Fruit fly (Drosophila melanogaster) whole organism, prepupa: ENCODE data around the gene AdamTS-B.

Experiments
- Blimp-1 ChIP-seq: fragments of 200-800 bp; sonication (Bioruptor generic); optimal IDR thresholded peaks from 3 replicates; lab custom pipeline; 2017; ENCODE audit warnings: missing biosample characterization, missing genetic modification characterization, mild to moderate bottlenecking, moderate library complexity, missing genetic modification reagents
- CG10669 ChIP-seq: fragments of 200-800 bp; sonication (Bioruptor generic); optimal IDR thresholded peaks from 3 replicates; lab custom pipeline; 2018; ENCODE audit warnings: missing biosample characterization, mild to moderate bottlenecking, missing genetic modification characterization, moderate library complexity
- CG11762 ChIP-seq: fragments of 200-800 bp; sonication (Bioruptor generic); optimal IDR thresholded peaks from 3 replicates; lab custom pipeline; 2016; ENCODE audit warnings: missing biosample characterization, missing genetic modification characterization; ENCODE audit not compliant: insufficient read depth
- CG11902 ChIP-seq: fragments of 200-800 bp; sonication (Bioruptor generic); optimal IDR thresholded peaks from 3 replicates; lab custom pipeline; 2016; ENCODE audit warnings: missing biosample characterization, missing genetic modification characterization
- CG3032 ChIP-seq: fragments of 200-800 bp; optimal IDR thresholded peaks from 2 replicates; lab custom pipeline; 2019; ENCODE audit warnings: missing biosample characterization, mild to moderate bottlenecking, missing genetic modification characterization, moderate library complexity
- CG32006 ChIP-seq: fragments of 200-800 bp; sonication (Bioruptor generic); optimal IDR thresholded peaks from 3 replicates; lab custom pipeline; 2017; ENCODE audit warnings: missing biosample characterization, mild to moderate bottlenecking, missing genetic modification characterization
- CG34406 ChIP-seq: fragments of 200-800 bp; sonication (Bioruptor generic); optimal IDR thresholded peaks from 3 replicates; lab custom pipeline; 2016; ENCODE audit warnings: missing biosample characterization, missing genetic modification characterization
- CG3919 ChIP-seq: fragments of 200-800 bp; sonication (Bioruptor generic); optimal IDR thresholded peaks from 3 replicates; lab custom pipeline; 2016; ENCODE audit warnings: missing biosample characterization, missing genetic modification characterization
- CG4318 ChIP-seq: fragments of 200-800 bp; sonication (Bioruptor generic); optimal IDR thresholded peaks from 3 replicates; lab custom pipeline; 2017; ENCODE audit warnings: missing biosample characterization, mild to moderate bottlenecking, missing genetic modification characterization
- CG6276 ChIP-seq: fragments of 200-800 bp; sonication (Bioruptor generic); optimal IDR thresholded peaks from 2 replicates; lab custom pipeline; 2017; ENCODE audit warnings: missing biosample characterization, mild to moderate bottlenecking, missing genetic modification characterization
- CG6808 ChIP-seq: fragments of 200-800 bp; sonication (Bioruptor generic); optimal IDR thresholded peaks from 3 replicates; lab custom pipeline; 2017; ENCODE audit warnings: missing biosample characterization, missing genetic modification characterization, mild to moderate bottlenecking, moderate library complexity, missing genetic modification reagents
- CG7368 ChIP-seq: fragments of 200-800 bp; sonication (Bioruptor generic); optimal IDR thresholded peaks from 3 replicates; lab custom pipeline; 2016; ENCODE audit warnings: missing biosample characterization, missing genetic modification characterization
- CG8119 ChIP-seq: fragments of 200-800 bp; sonication (Bioruptor generic); IDR thresholded peaks from 3 replicates; pipeline ENCODE4 v1.3.6; 2022; ENCODE audit warnings: missing biosample characterization, missing genetic modification characterization
- CG8632 ChIP-seq: fragments of 200-800 bp; sonication (Bioruptor generic); optimal IDR thresholded peaks from 3 replicates; lab custom pipeline; 2016; ENCODE audit warnings: missing biosample characterization, missing genetic modification characterization
- CG9139 ChIP-seq: fragments of 200-800 bp; sonication (Bioruptor generic); optimal IDR thresholded peaks from 3 replicates; lab custom pipeline; 2017; ENCODE audit warnings: missing biosample characterization, mild to moderate bottlenecking, missing genetic modification characterization
- Eip75B ChIP-seq: fragments of 200-800 bp; sonication (Bioruptor generic); optimal IDR thresholded peaks from 3 replicates; lab custom pipeline; 2016; ENCODE audit warnings: missing biosample characterization, missing genetic modification characterization
- Eip93F ChIP-seq: fragments of 200-800 bp; sonication (Bioruptor generic); optimal IDR thresholded peaks from 2 replicates; lab custom pipeline; 2016; ENCODE audit warnings: missing biosample characterization, mild to moderate bottlenecking, missing genetic modification characterization
- Ets21C ChIP-seq: fragments of 200-800 bp; sonication (Bioruptor generic); optimal IDR thresholded peaks from 3 replicates; lab custom pipeline; 2016; ENCODE audit warnings: missing biosample characterization, missing genetic modification characterization
- Ets96B ChIP-seq: fragments of 200-800 bp; optimal IDR thresholded peaks from 2 replicates; lab custom pipeline; 2019; ENCODE audit warnings: missing biosample characterization, mild to moderate bottlenecking, missing genetic modification characterization, moderate library complexity
- Gug ChIP-seq: fragments of 200-800 bp; sonication (Bioruptor generic); IDR thresholded peaks from 2 replicates; pipeline ENCODE4 v1.3.6; 2022; ENCODE audit warnings: missing biosample characterization, missing genetic modification characterization
- Hr38 ChIP-seq: sonication (Bioruptor generic); optimal IDR thresholded peaks from 2 replicates; lab custom pipeline; 2016; ENCODE audit warnings: missing biosample characterization, missing genetic modification characterization
- Hr39 ChIP-seq: fragments of 200-800 bp; sonication (Bioruptor generic); optimal IDR thresholded peaks from 2 replicates; lab custom pipeline; 2016; ENCODE audit warnings: missing biosample characterization, missing genetic modification characterization
- Hr4 ChIP-seq: fragments of 200-800 bp; sonication (Bioruptor generic); optimal IDR thresholded peaks from 3 replicates; lab custom pipeline; 2016; ENCODE audit warnings: missing biosample characterization, missing genetic modification characterization
- Met ChIP-seq: fragments of 200-800 bp; sonication (Bioruptor generic); optimal IDR thresholded peaks from 3 replicates; lab custom pipeline; 2016; ENCODE audit warnings: missing biosample characterization, missing genetic modification characterization
- OdsH ChIP-seq: fragments of 200-800 bp; sonication (Bioruptor generic); optimal IDR thresholded peaks from 3 replicates; lab custom pipeline; 2016; ENCODE audit warnings: missing biosample characterization, missing genetic modification characterization
- Sox102F ChIP-seq: fragments of 200-800 bp; sonication (Bioruptor generic); optimal IDR thresholded peaks from 2 replicates; lab custom pipeline; 2016; ENCODE audit warnings: missing biosample characterization, mild to moderate bottlenecking, missing genetic modification characterization
- Sox14 ChIP-seq: fragments of 200-800 bp; sonication (Bioruptor generic); optimal IDR thresholded peaks from 3 replicates; lab custom pipeline; 2016; ENCODE audit warnings: missing biosample characterization, missing genetic modification characterization
- Sox15 ChIP-seq: fragments of 200-800 bp; sonication (Bioruptor generic); optimal IDR thresholded peaks from 3 replicates; lab custom pipeline; 2016; ENCODE audit warnings: missing biosample characterization, missing genetic modification characterization
- achi ChIP-seq: fragments of 200-800 bp; sonication (Bioruptor generic); optimal IDR thresholded peaks from 3 replicates; lab custom pipeline; 2016; ENCODE audit warnings: missing biosample characterization, missing genetic modification characterization
- acj6 ChIP-seq: fragments of 200-800 bp; sonication (Bioruptor generic); optimal IDR thresholded peaks from 3 replicates; lab custom pipeline; 2016; ENCODE audit warnings: missing biosample characterization, missing genetic modification characterization
- cyc ChIP-seq: fragments of 200-800 bp; sonication (Bioruptor generic); optimal IDR thresholded peaks from 3 replicates; lab custom pipeline; 2016; ENCODE audit warnings: missing biosample characterization, missing genetic modification characterization
- dac ChIP-seq: fragments of 200-800 bp; sonication (Bioruptor generic); optimal IDR thresholded peaks from 2 replicates; lab custom pipeline; 2017; ENCODE audit warnings: missing biosample characterization, mild to moderate bottlenecking, missing genetic modification characterization
- eg ChIP-seq: fragments of 200-800 bp; sonication (Bioruptor generic); IDR thresholded peaks from 3 replicates; pipeline ENCODE4 v1.3.6; 2022; ENCODE audit warnings: missing biosample characterization, missing genetic modification characterization
- esn ChIP-seq: fragments of 200-800 bp; sonication (Bioruptor generic); optimal IDR thresholded peaks from 2 replicates; lab custom pipeline; 2016; ENCODE audit warnings: missing biosample characterization, mild to moderate bottlenecking, missing genetic modification characterization, moderate library complexity
- pdm3 ChIP-seq: fragments of 200-800 bp; sonication (Bioruptor generic); optimal IDR thresholded peaks from 3 replicates; lab custom pipeline; 2016; ENCODE audit warnings: missing biosample characterization, missing genetic modification characterization
- salr ChIP-seq, 2 experiments: fragments of 200-800 bp; sonication (Bioruptor generic); optimal IDR thresholded peaks; 3 replicates each; lab custom pipeline; 2016 to 2018; ENCODE audit warnings: missing biosample characterization in 2 of 2, missing genetic modification characterization in 2 of 2, mild to moderate bottlenecking in 1 of 2
- svp ChIP-seq: fragments of 200-800 bp; sonication (Bioruptor generic); peaks from one replicate; lab custom pipeline; 2016; ENCODE audit warnings: missing biosample characterization, missing genetic modification characterization
- topi ChIP-seq: fragments of 200-800 bp; sonication (Bioruptor generic); optimal IDR thresholded peaks from 3 replicates; lab custom pipeline; 2016; ENCODE audit warnings: missing biosample characterization, missing genetic modification characterization

AdamTS-B gene

DNA sequence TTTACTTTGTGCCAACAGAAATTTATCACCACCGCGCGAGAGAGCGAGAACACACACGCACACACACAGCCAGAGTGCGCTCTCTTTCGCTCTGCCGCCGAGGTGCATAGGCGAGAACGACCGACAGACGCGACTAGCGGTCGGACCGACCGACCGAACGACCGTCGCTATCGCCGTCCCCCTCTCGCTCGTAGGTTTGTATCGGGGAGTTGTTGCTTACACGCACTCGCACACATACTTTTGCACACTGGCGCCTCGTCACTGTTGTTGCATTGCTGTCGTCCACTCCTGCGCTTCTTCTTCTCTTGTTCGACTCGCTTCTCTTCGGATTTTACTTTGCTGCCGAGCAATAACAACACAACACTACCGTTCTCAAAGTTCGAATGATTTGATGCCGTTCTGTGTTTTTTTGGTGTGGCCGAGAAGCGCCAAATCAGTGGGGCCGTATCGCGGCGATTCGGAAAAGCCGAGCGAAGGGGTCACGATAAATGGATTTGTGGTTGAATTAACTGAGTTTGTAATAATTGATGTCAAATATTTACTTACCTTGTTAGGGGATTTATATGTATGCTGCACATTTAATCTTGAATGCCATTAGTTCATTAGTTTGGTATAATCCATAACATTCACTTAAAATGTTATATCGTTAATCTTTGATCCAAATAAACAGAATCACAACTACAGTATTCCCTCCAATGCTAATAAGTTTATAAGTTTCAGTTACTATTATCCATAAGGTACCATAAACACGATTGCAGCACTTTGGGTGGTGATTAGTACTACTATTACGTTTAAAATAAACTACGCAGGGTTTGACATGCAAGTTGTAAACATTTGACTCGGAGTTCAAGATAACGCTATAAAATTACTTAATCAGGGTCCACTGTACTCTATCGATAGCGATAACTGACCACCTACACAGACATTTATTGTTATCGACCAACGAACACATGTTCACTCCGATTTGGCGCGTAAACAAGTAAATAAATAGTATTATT, 48.8 kb downstream of the AdamTS-B start, which contains the start of the genes IntS6 and Rtel1 (continued):
- TF ChIP-seq Hr39 (GFP tag; lab: Kevin White, UChicago) (peak; percentile 97), OdsH (GFP tag; lab: Kevin White, UChicago) (peak; percentile 93), eg (peak; percentile 92), esn (GFP tag; lab: Kevin White, UChicago) (peak; percentile 94), Hr4 (GFP tag; lab: Kevin White, UChicago) (peak; percentile 94), Ets21C (GFP tag; lab: Kevin White, UChicago) (peak; percentile 93), CG11762 (GFP tag; lab: Kevin White, UChicago) (peak; percentile 87), Met (peak; percentile 95), CG11902 (GFP tag; lab: Kevin White, UChicago) (peak; percentile 89), CG6276 (GFP tag; lab: Kevin White, UChicago) (peak; percentile 84), CG3032 (tag; lab: Kevin White, UChicago) (peak; percentile 88), svp (GFP tag; lab: Kevin White, UChicago) (peak; percentile 96), Eip75B (peak; percentile 91), Eip93F (GFP tag; lab: Kevin White, UChicago) (peak; percentile 61), cyc (GFP tag; lab: Kevin White, UChicago) (peak; percentile 94), Blimp-1 (peak; percentile 73), salr (GFP tag; optimal IDR thresholded peaks at IDR 0.05; lab: Kevin White, UChicago) (peak; percentile 74 to 81), acj6 (peak; percentile 90), Sox15 (GFP tag; lab: Kevin White, UChicago) (peak; percentile 90), pdm3 (peak; percentile 94), CG34406 (GFP tag; lab: Kevin White, UChicago) (peak; percentile 87), CG7368 (peak; percentile 82), Hr38 (GFP tag; lab: Kevin White, UChicago) (peak; percentile 26), Sox14 (peak; percentile 94)

DNA sequence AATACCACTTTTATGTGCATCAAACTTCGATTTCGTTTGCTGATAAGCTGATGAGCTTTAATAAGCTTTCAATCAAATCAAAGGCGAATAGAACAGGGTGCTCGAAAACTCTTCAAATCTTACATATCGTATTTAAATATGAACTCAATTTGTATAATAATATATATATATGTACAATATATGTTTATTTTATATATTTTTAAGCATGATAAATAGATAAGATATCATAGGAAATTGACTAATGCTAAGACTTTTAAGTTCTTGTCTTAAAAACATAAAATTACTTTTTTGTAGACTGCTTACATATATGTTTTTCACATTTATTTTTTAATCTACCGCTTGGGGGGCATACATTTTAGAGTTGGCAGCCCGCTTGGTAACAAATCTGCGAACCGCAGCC, 53.6 kb downstream of the AdamTS-B start, which contains the start of gene CG15772:
TSS of gene CG15772 (plus strand) at position 301 of the 400 bp plus-strand sequence.
- TF ChIP-seq CG34406 (GFP tag; lab: Kevin White, UChicago) = no peak
- no peak for TF ChIP-seq topi (GFP tag; lab: Kevin White, UChicago)
- no peak for TF ChIP-seq OdsH (GFP tag; lab: Kevin White, UChicago)
- no peak for TF ChIP-seq CG10669 (GFP tag; lab: Kevin White, UChicago)

DNA sequence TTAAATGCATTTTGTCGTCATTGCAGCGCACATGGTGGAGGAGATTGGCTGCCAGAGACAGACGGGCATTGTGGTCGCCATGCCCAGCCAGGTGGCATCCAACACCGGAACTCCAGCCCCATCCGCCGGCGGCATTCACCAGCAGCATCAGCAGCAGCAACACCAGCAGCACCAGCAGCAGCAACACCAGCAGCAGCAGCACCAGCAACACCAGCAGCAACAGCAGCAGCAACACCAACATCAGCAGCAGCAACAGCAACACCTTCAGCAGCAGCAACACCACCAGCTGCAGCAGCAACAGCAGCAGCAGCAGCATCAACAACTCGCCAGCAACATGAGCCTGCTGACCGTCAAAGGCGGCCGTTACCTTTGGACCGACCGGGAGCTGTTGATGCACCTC, 54.5 kb downstream of the AdamTS-B start:
- TF ChIP-seq Ets96B (tag; lab: Kevin White, UChicago) (no peak), Sox102F (no peak), CG4318 (GFP tag; lab: Kevin White, UChicago) (no peak)
- TF ChIP-seq, all 60 proteins: peak for 0

dm6 chrX:5754837-5755828, 56.8 kb downstream of the AdamTS-B start, which contains the start of the genes lin-52 and CG15771:
Gene lin-52, minus strand, starts transcription at chrX:5754958.
Gene CG15771, plus strand, starts transcription at chrX:5755574.
- peak; percentile 98 for TF ChIP-seq CG8119 (GFP tag; lab: Robert Waterston, UW)
- TF ChIP-seq CG11902 (GFP tag; lab: Kevin White, UChicago) = peak; percentile 89
- peak; percentile 92 for TF ChIP-seq cyc (GFP tag; lab: Kevin White, UChicago)
- peak; percentile 95 for TF ChIP-seq achi (GFP tag; lab: Kevin White, UChicago)
- peak; percentile 86 for TF ChIP-seq Ets21C (GFP tag; lab: Kevin White, UChicago)
- TF ChIP-seq Ets96B (tag; lab: Kevin White, UChicago) = peak; percentile 93
- peak; percentile 98 for TF ChIP-seq CG6808
- peak; percentile 94 for TF ChIP-seq Eip93F (GFP tag; lab: Kevin White, UChicago)
- TF ChIP-seq dac (GFP tag; lab: Kevin White, UChicago) = peak; percentile 96
- TF ChIP-seq Blimp-1 = peak; percentile 92
- peak; percentile 97 for TF ChIP-seq CG32006 (GFP tag; lab: Kevin White, UChicago)
- peak; percentile 95 for TF ChIP-seq CG10669 (GFP tag; lab: Kevin White, UChicago)
- TF ChIP-seq CG3919 (GFP tag; lab: Kevin White, UChicago) = peak; percentile 94
- TF ChIP-seq CG34406 (GFP tag; lab: Kevin White, UChicago) = peak; percentile 94
- TF ChIP-seq Gug (GFP tag; lab: Robert Waterston, UW) = peak; percentile 95
- TF ChIP-seq Sox102F = peak; percentile 94
- peak; percentile 91 for TF ChIP-seq CG7368
- TF ChIP-seq CG6276 (GFP tag; lab: Kevin White, UChicago) = peak; percentile 96
- TF ChIP-seq CG11762 (GFP tag; lab: Kevin White, UChicago) = peak; percentile 95
- peak; percentile 97 for TF ChIP-seq svp (GFP tag; lab: Kevin White, UChicago)
- peak; percentile 96 for TF ChIP-seq esn (GFP tag; lab: Kevin White, UChicago)
- TF ChIP-seq CG8632 (GFP tag; lab: Kevin White, UChicago) = peak; percentile 94
- peak; percentile 94 for TF ChIP-seq CG4318 (GFP tag; lab: Kevin White, UChicago)
- peak; percentile 96 for TF ChIP-seq OdsH (GFP tag; lab: Kevin White, UChicago)
- peak; percentile 95 for TF ChIP-seq CG9139
